Worm (Caenorhabditis elegans) whole organism, early embryonic: ENCODE results near the gene sru-17.
"Not testable (repeated sequence)": the region's sequence is repeated elsewhere in the genome, so short reads cannot be mapped to it uniquely, and the experiment has no call there.

Experiments
- B0310.2 ChIP-seq: sonication (generic microtip); optimal IDR thresholded peaks from 2 replicates; lab custom pipeline; 2016; ENCODE audit warnings: mild to moderate bottlenecking, missing genetic modification characterization, missing compliant biosample characterization
- F13C5.2 ChIP-seq: sonication (generic microtip); optimal IDR thresholded peaks from 2 replicates; lab custom pipeline; 2017; ENCODE audit warnings: mild to moderate bottlenecking, missing genetic modification characterization, inconsistent platforms, missing compliant biosample characterization
- aly-1 ChIP-seq: sonication (generic microtip); optimal IDR thresholded peaks from 2 replicates; lab custom pipeline; 2016; ENCODE audit warnings: missing genetic modification characterization, missing compliant biosample characterization
- ama-1 ChIP-seq: fragments of 150-350 bp; optimal IDR thresholded peaks from 2 replicates; lab custom pipeline; 2014
- ceh-13 ChIP-seq: fragments of 200-800 bp; sonication (Bioruptor generic); optimal IDR thresholded peaks from 2 replicates; lab custom pipeline; 2018; ENCODE audit warnings: mild to moderate bottlenecking, missing genetic modification characterization, missing compliant biosample characterization
- ceh-36 ChIP-seq: sonication (generic microtip); optimal IDR thresholded peaks from 2 replicates; lab custom pipeline; 2016; ENCODE audit warnings: missing genetic modification characterization, inconsistent platforms, missing compliant biosample characterization
- ets-7 ChIP-seq: sonication (generic microtip); optimal IDR thresholded peaks from 2 replicates; lab custom pipeline; 2016; ENCODE audit warnings: missing genotype, missing genetic modification characterization, missing compliant biosample characterization
- hmbx-1 ChIP-seq: sonication (generic microtip); optimal IDR thresholded peaks from 2 replicates; lab custom pipeline; 2016; ENCODE audit warnings: mild to moderate bottlenecking, missing genetic modification characterization, missing compliant biosample characterization
- hmg-4 ChIP-seq: fragments of 200-800 bp; sonication (Bioruptor generic); optimal IDR thresholded peaks from 2 replicates; lab custom pipeline; 2018; ENCODE audit warnings: mild to moderate bottlenecking, missing genetic modification characterization, missing compliant biosample characterization
- scrt-1 ChIP-seq: fragments of 200-800 bp; sonication (Bioruptor generic); IDR thresholded peaks from 2 replicates; pipeline ENCODE4 v1.3.6; 2022; ENCODE audit warnings: missing genetic modification characterization, missing compliant biosample characterization
- sea-1 ChIP-seq: fragments of 200-800 bp; sonication (Bioruptor generic); conservative IDR thresholded peaks from 2 replicates; pipeline ENCODE4 v1.3.6; 2022; ENCODE audit warnings: missing genetic modification characterization, missing compliant biosample characterization
- tbx-11 ChIP-seq: fragments of 200-800 bp; sonication (Bioruptor generic); IDR thresholded peaks from 2 replicates; pipeline ENCODE4 v1.3.6; 2022; ENCODE audit warnings: missing genetic modification characterization, missing compliant biosample characterization

ce11 chrIV:12478711-12479110 is 26.8 kb upstream of the sru-17 start, which contains the start of gene igdb-1:
- not testable (repeated sequence) for TF ChIP-seq ama-1 (lab: Kevin White, UChicago); F13C5.2 (tag; lab: Kevin White, UChicago); ceh-13 (GFP tag; lab: Kevin White, UChicago); ceh-36 (tag; lab: Kevin White, UChicago); aly-1 (tag; lab: Kevin White, UChicago); scrt-1 (GFP tag; lab: Robert Waterston, UW); hmg-4 (GFP tag; lab: Kevin White, UChicago); hmbx-1 (tag; lab: Kevin White, UChicago); tbx-11 (GFP tag; lab: Robert Waterston, UW); sea-1 (GFP tag; lab: Robert Waterston, UW); ets-7; B0310.2
